Worm (Caenorhabditis elegans) whole organism, L1 larva: ENCODE measurements around the gene mttu-1.

ENCODE experiments used
- F16B12.6 ChIP-seq: fragments of 150-350 bp; optimal IDR thresholded peaks from 2 replicates; lab custom pipeline; 2014; ENCODE audit warnings: missing biosample characterization, missing genetic modification characterization
- Y116A8C.19 ChIP-seq: sonication (generic microtip); optimal IDR thresholded peaks from 2 replicates; lab custom pipeline; 2016; ENCODE audit warnings: missing compliant biosample characterization, missing genetic modification characterization, borderline replicate concordance
- aly-2 ChIP-seq: fragments of 150-350 bp; optimal IDR thresholded peaks from 2 replicates; lab custom pipeline; 2014; ENCODE audit warnings: missing biosample characterization, missing genetic modification characterization
- ama-1 ChIP-seq: fragments of 150-350 bp; optimal IDR thresholded peaks from 2 replicates; lab custom pipeline; 2014
- blmp-1 ChIP-seq: fragments of 150-350 bp; optimal IDR thresholded peaks from 2 replicates; lab custom pipeline; 2014; ENCODE audit warnings: missing biosample characterization, missing genetic modification characterization
- ceh-8 ChIP-seq: fragments of 200-800 bp; sonication (Bioruptor generic); optimal IDR thresholded peaks from 2 replicates; lab custom pipeline; 2018; ENCODE audit warnings: mild to moderate bottlenecking, missing genetic modification characterization, moderate library complexity, missing compliant biosample characterization
- ceh-90 ChIP-seq: sonication (generic microtip); optimal IDR thresholded peaks from 2 replicates; lab custom pipeline; 2016; ENCODE audit warnings: missing genetic modification characterization, missing compliant biosample characterization
- dpl-1 ChIP-seq, 3 experiments: fragments of 150-350 bp in 2 of 3; sonication (generic microtip) in 1 of 3; optimal IDR thresholded peaks; 2 replicates each; lab custom pipeline; 2014 to 2017; ENCODE audit warnings: missing biosample characterization in 3 of 3, missing genetic modification characterization in 3 of 3, missing genetic modification reagents in 3 of 3
- dsc-1 ChIP-seq: sonication (generic microtip); optimal IDR thresholded peaks from 2 replicates; lab custom pipeline; 2016; ENCODE audit warnings: mild to moderate bottlenecking, missing genetic modification characterization, missing compliant biosample characterization
- efl-1 ChIP-seq, 4 experiments: fragments of 150-350 bp; optimal IDR thresholded peaks in 3 of 4; peaks in 1 of 4; 1 replicate in 1 of 4; 2 replicates in 3 of 4; lab custom pipeline; 2014; ENCODE audit warnings: missing biosample characterization in 2 of 4, missing genetic modification characterization in 2 of 4, missing genetic modification reagents in 2 of 4
- efl-3 ChIP-seq: fragments of 200-800 bp; sonication (Bioruptor generic); optimal IDR thresholded peaks from 2 replicates; lab custom pipeline; 2018; ENCODE audit warnings: mild to moderate bottlenecking, missing genetic modification characterization, missing compliant biosample characterization
- egl-27 ChIP-seq, 2 experiments: fragments of 150-350 bp in 1 of 2; sonication (generic microtip); optimal IDR thresholded peaks; 3 replicates each; lab custom pipeline; 2017 to 2018; ENCODE audit warnings: missing biosample characterization in 2 of 2, missing genetic modification characterization in 2 of 2, missing genetic modification reagents in 2 of 2
- elt-2 ChIP-seq: sonication (generic microtip); optimal IDR thresholded peaks from 2 replicates; lab custom pipeline; 2016; ENCODE audit warnings: missing genetic modification characterization, mild to moderate bottlenecking, inconsistent platforms, missing compliant biosample characterization, missing genetic modification reagents
- elt-3 ChIP-seq, 6 experiments: fragments of 150-350 bp in 1 of 6; sonication (generic microtip); optimal IDR thresholded peaks; 2 replicates each; lab custom pipeline; 2017 to 2018; ENCODE audit warnings: missing biosample characterization in 6 of 6, missing genetic modification characterization in 6 of 6, inconsistent platforms in 1 of 6
- fkh-4 ChIP-seq: sonication (generic microtip); optimal IDR thresholded peaks from 2 replicates; lab custom pipeline; 2016; ENCODE audit warnings: missing compliant biosample characterization, missing genetic modification characterization, borderline replicate concordance
- fkh-8 ChIP-seq: sonication (generic microtip); optimal IDR thresholded peaks from 2 replicates; lab custom pipeline; 2016; ENCODE audit warnings: mild to moderate bottlenecking, missing genetic modification characterization, missing compliant biosample characterization
- fos-1 ChIP-seq: fragments of 150-350 bp; optimal IDR thresholded peaks from 2 replicates; lab custom pipeline; 2014; ENCODE audit warnings: missing biosample characterization, missing genetic modification characterization
- lin-13 ChIP-seq: fragments of 150-350 bp; optimal IDR thresholded peaks from 2 replicates; lab custom pipeline; 2014; ENCODE audit warnings: missing biosample characterization, missing genetic modification reagents, missing genetic modification characterization
- lin-14 ChIP-seq: fragments of 200-800 bp; sonication (Bioruptor generic); optimal IDR thresholded peaks from 2 replicates; lab custom pipeline; 2018; ENCODE audit warnings: mild to moderate bottlenecking, missing genetic modification characterization, moderate library complexity, missing compliant biosample characterization
- lin-35 ChIP-seq, 2 experiments: fragments of 150-350 bp; optimal IDR thresholded peaks; 2 replicates each; lab custom pipeline; 2014; ENCODE audit warnings: missing biosample characterization in 2 of 2, missing genetic modification characterization in 2 of 2, missing genetic modification reagents in 2 of 2
- lir-3 ChIP-seq: sonication (generic microtip); optimal IDR thresholded peaks from 2 replicates; lab custom pipeline; 2016; ENCODE audit warnings: mild to moderate bottlenecking, missing genetic modification characterization, moderate library complexity, missing compliant biosample characterization; ENCODE audit not compliant: poor library complexity
- lsy-2 ChIP-seq, 2 experiments: fragments of 150-350 bp; optimal IDR thresholded peaks; 2 replicates each; lab custom pipeline; 2014; ENCODE audit warnings: missing biosample characterization in 2 of 2, missing genetic modification characterization in 2 of 2
- mab-9 ChIP-seq: fragments of 200-800 bp; sonication (Bioruptor generic); IDR thresholded peaks from 2 replicates; pipeline ENCODE4 v1.3.6; 2022; ENCODE audit warnings: missing genetic modification reagents, missing genetic modification characterization, missing compliant biosample characterization
- mdl-1 ChIP-seq, 2 experiments: fragments of 150-350 bp; optimal IDR thresholded peaks; 2 replicates each; lab custom pipeline; 2014 to 2017; ENCODE audit warnings: missing biosample characterization in 2 of 2, missing genetic modification characterization in 2 of 2, inconsistent platforms in 1 of 2
- mef-2 ChIP-seq: fragments of 150-350 bp; optimal IDR thresholded peaks from 2 replicates; lab custom pipeline; 2014; ENCODE audit warnings: missing biosample characterization, missing genetic modification characterization
- mep-1 ChIP-seq: fragments of 150-350 bp; optimal IDR thresholded peaks from 2 replicates; lab custom pipeline; 2014; ENCODE audit warnings: missing biosample characterization, missing genetic modification characterization
- nhr-19 ChIP-seq: fragments of 200-800 bp; sonication (Bioruptor generic); conservative IDR thresholded peaks from 2 replicates; pipeline ENCODE4 v1.3.6; 2022; ENCODE audit warnings: missing genetic modification characterization, missing compliant biosample characterization
- nhr-20 ChIP-seq: sonication (generic microtip); optimal IDR thresholded peaks from 2 replicates; lab custom pipeline; 2016; ENCODE audit warnings: mild to moderate bottlenecking, missing genetic modification characterization, missing compliant biosample characterization
- nhr-28 ChIP-seq: fragments of 150-350 bp; optimal IDR thresholded peaks from 2 replicates; lab custom pipeline; 2014; ENCODE audit warnings: missing biosample characterization, missing genetic modification characterization
- nhr-71 ChIP-seq: sonication (generic microtip); optimal IDR thresholded peaks from 2 replicates; lab custom pipeline; 2016; ENCODE audit warnings: mild to moderate bottlenecking, missing genetic modification characterization, moderate library complexity, missing compliant biosample characterization
- nhr-77 ChIP-seq: fragments of 150-350 bp; optimal IDR thresholded peaks from 2 replicates; lab custom pipeline; 2014; ENCODE audit warnings: missing biosample characterization, missing genetic modification characterization
- nhr-84 ChIP-seq: sonication (generic microtip); optimal IDR thresholded peaks from 2 replicates; lab custom pipeline; 2017; ENCODE audit warnings: missing biosample characterization, missing genetic modification characterization
- nhr-85 ChIP-seq: sonication (generic microtip); peaks from one replicate; lab custom pipeline; 2016; ENCODE audit warnings: missing genetic modification characterization, inconsistent platforms, missing compliant biosample characterization
- pqm-1 ChIP-seq: sonication (generic microtip); optimal IDR thresholded peaks from 3 replicates; lab custom pipeline; 2017; ENCODE audit warnings: missing biosample characterization, missing genetic modification characterization
- rnt-1 ChIP-seq: sonication (generic microtip); optimal IDR thresholded peaks from 2 replicates; lab custom pipeline; 2016; ENCODE audit warnings: mild to moderate bottlenecking, missing genetic modification characterization, moderate library complexity, missing compliant biosample characterization
- skn-1 ChIP-seq: fragments of 150-350 bp; optimal IDR thresholded peaks from 2 replicates; lab custom pipeline; 2014; ENCODE audit warnings: missing biosample characterization, missing genetic modification characterization
- sox-4 ChIP-seq: sonication (generic microtip); optimal IDR thresholded peaks from 2 replicates; lab custom pipeline; 2016; ENCODE audit warnings: missing genetic modification characterization, missing compliant biosample characterization
- swsn-7 ChIP-seq: sonication (generic microtip); optimal IDR thresholded peaks from 2 replicates; lab custom pipeline; 2016; ENCODE audit warnings: missing genetic modification characterization, missing compliant biosample characterization
- tlp-1 ChIP-seq: fragments of 150-350 bp; optimal IDR thresholded peaks from 2 replicates; lab custom pipeline; 2014; ENCODE audit warnings: missing biosample characterization, missing genetic modification characterization
- unc-86 ChIP-seq: sonication (generic microtip); optimal IDR thresholded peaks from 2 replicates; lab custom pipeline; 2016; ENCODE audit warnings: missing genetic modification characterization, missing compliant biosample characterization
- xbp-1 ChIP-seq: sonication (generic microtip); optimal IDR thresholded peaks from 2 replicates; lab custom pipeline; 2016; ENCODE audit warnings: missing genetic modification characterization, missing compliant biosample characterization
- ztf-11 ChIP-seq, 2 experiments: sonication (generic microtip); optimal IDR thresholded peaks; 2 replicates each; lab custom pipeline; 2016 to 2017; ENCODE audit warnings: missing genetic modification characterization in 2 of 2, missing biosample characterization in 1 of 2, missing compliant biosample characterization in 1 of 2

The mttu-1 gene

ce11 chrIV:11310624-11311023 is 13.9 kb upstream of the mttu-1 start, which contains the start of gene znf-207 (continued):
- TF ChIP-seq mep-1 (tag; lab: Kevin White, UChicago): peak; percentile 3
- TF ChIP-seq lsy-2 (tag; optimal IDR thresholded peaks at IDR 0.05; lab: Kevin White, UChicago): peak; percentile 3 to 56
- TF ChIP-seq skn-1 (tag; lab: Kevin White, UChicago): peak; percentile 41
- no peak for TF ChIP-seq sox-4 (tag; lab: Kevin White, UChicago)
- peak; percentile 33 for TF ChIP-seq nhr-71
- no peak for TF ChIP-seq lin-13 (GFP tag; lab: Kevin White, UChicago)
- TF ChIP-seq Y116A8C.19 (tag; lab: Kevin White, UChicago): no peak
- TF ChIP-seq egl-27 (tag; optimal IDR thresholded peaks at IDR 0.05; lab: Kevin White, UChicago): no peak
- TF ChIP-seq dpl-1 (GFP tag; optimal IDR thresholded peaks at IDR 0.05; lab: Kevin White, UChicago): peak in 2 of 3 experiments; percentile 16 to 41
- no peak for TF ChIP-seq ceh-90 (tag; lab: Kevin White, UChicago)
- no peak for TF ChIP-seq aly-2 (tag; lab: Kevin White, UChicago)
- TF ChIP-seq rnt-1: peak; percentile 48
- no peak for TF ChIP-seq nhr-28 (tag; lab: Kevin White, UChicago)
- TF ChIP-seq swsn-7: peak; percentile 30
- TF ChIP-seq nhr-20 (tag; lab: Kevin White, UChicago): peak; percentile 32
- TF ChIP-seq nhr-84: no peak
- TF ChIP-seq ztf-11 (tag; optimal IDR thresholded peaks at IDR 0.05; lab: Kevin White, UChicago): no peak
- TF ChIP-seq xbp-1 (tag; lab: Kevin White, UChicago): peak; percentile 15
- TF ChIP-seq efl-1 (optimal IDR thresholded peaks at IDR 0.05; lab: Kevin White, UChicago): peak; percentile 39
- TF ChIP-seq efl-1 (GFP tag; optimal IDR thresholded peaks at IDR 0.05 in 1 of 2; lab: Kevin White, UChicago): peak in 1 of 2 experiments; percentile 91
- no peak for TF ChIP-seq ceh-8 (GFP tag; lab: Kevin White, UChicago)
- no peak for TF ChIP-seq fos-1
- TF ChIP-seq blmp-1 (tag; lab: Kevin White, UChicago): peak; percentile 20
- TF ChIP-seq F16B12.6 (tag; lab: Kevin White, UChicago): peak; percentile 8
- TF ChIP-seq nhr-77 (tag; lab: Kevin White, UChicago): no peak
- TF ChIP-seq lin-14 (GFP tag; lab: Kevin White, UChicago): peak; percentile 70

DNA sequence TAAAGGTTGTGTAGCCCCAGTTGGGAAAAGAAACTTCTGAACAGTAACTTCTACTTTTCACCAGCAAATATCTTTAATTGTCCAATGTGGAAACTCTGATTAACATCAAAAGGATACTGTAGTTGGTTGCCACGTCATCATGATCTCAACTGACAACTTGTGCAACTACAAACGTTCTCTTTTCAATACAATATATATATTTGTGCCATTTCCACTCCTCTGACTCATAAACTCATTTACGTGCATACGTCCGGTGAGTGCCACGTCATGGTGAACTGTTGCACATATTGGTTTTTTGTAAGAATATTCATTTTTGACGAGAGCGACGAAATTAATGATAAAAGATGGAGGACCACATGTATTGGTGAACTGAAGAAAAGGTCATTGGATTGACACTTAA is 11.1 kb upstream of the mttu-1 start:
- TF ChIP-seq nhr-19 (no peak), fkh-8 (tag; lab: Kevin White, UChicago) (no peak), F16B12.6 (tag; lab: Kevin White, UChicago) (no peak), fkh-4 (no peak), egl-27 (tag; optimal IDR thresholded peaks at IDR 0.05; lab: Kevin White, UChicago) (no peak), tlp-1 (no peak), lin-35 (GFP tag; optimal IDR thresholded peaks at IDR 0.05; lab: Kevin White, UChicago) (no peak), efl-3 (no peak), ama-1 (lab: Kevin White, UChicago) (no peak), mdl-1 (tag; optimal IDR thresholded peaks at IDR 0.05; lab: Kevin White, UChicago) (no peak), lin-14 (GFP tag; lab: Kevin White, UChicago) (no peak), mab-9 (GFP tag; lab: Robert Waterston, UW) (no peak), unc-86 (no peak), swsn-7 (no peak), mef-2 (tag; lab: Kevin White, UChicago) (no peak), fos-1 (no peak), dsc-1 (no peak), nhr-85 (no peak), rnt-1 (no peak)
- TF ChIP-seq, all 84 proteins: peak for 0

ce11 chrIV:11306548-11306947 is 9.9 kb upstream of the mttu-1 start, which contains the start of gene B0035.13:
B0035.13 (minus strand) TSS chrIV:11306720.
- TF ChIP-seq mep-1 (tag; lab: Kevin White, UChicago): no peak
- no peak for TF ChIP-seq efl-1 (optimal IDR thresholded peaks at IDR 0.05; lab: Kevin White, UChicago)
- peak in 1 of 2 experiments; percentile 19 for TF ChIP-seq efl-1 (GFP tag; optimal IDR thresholded peaks at IDR 0.05 in 1 of 2; lab: Kevin White, UChicago)
- peak; percentile 42 for TF ChIP-seq elt-2 (tag; lab: Kevin White, UChicago)
- no peak for TF ChIP-seq elt-3 (tag; optimal IDR thresholded peaks at IDR 0.05; lab: Kevin White, UChicago)
- TF ChIP-seq nhr-85: no peak
- no peak for TF ChIP-seq lir-3 (tag; lab: Kevin White, UChicago)
- no peak for TF ChIP-seq pqm-1 (tag; lab: Kevin White, UChicago)
- TF ChIP-seq, all 84 proteins: peak for 2
